Fruit fly (Drosophila melanogaster) whole organism, embryonic: ENCODE measurements around the gene CG11975.

Experiments
- Abd-B ChIP-seq: fragments of 200-800 bp; sonication (Bioruptor generic); optimal IDR thresholded peaks from 2 replicates; lab custom pipeline; 2018; ENCODE audit warnings: missing biosample characterization, mild to moderate bottlenecking, missing genetic modification characterization, moderate library complexity
- Asciz ChIP-seq: fragments of 200-800 bp; sonication (Bioruptor generic); optimal IDR thresholded peaks from 2 replicates; lab custom pipeline; 2017; ENCODE audit warnings: missing biosample characterization, mild to moderate bottlenecking, missing genetic modification characterization, missing genetic modification reagents
- Atf3 ChIP-seq: fragments of 200-800 bp; sonication (Bioruptor generic); optimal IDR thresholded peaks from 3 replicates; lab custom pipeline; 2016; ENCODE audit warnings: missing biosample characterization, missing genetic modification characterization
- Blimp-1 ChIP-seq: fragments of 200-800 bp; sonication (Bioruptor generic); optimal IDR thresholded peaks from 3 replicates; lab custom pipeline; 2018; ENCODE audit warnings: missing biosample characterization, missing genetic modification characterization, mild to moderate bottlenecking, moderate library complexity, missing genetic modification reagents
- CG10366 ChIP-seq: fragments of 200-800 bp; sonication (Bioruptor generic); IDR thresholded peaks from 2 replicates; pipeline ENCODE4 v1.3.6; 2022; ENCODE audit warnings: missing biosample characterization, missing genetic modification characterization
- CG10959 ChIP-seq: fragments of 200-800 bp; sonication (Bioruptor generic); IDR thresholded peaks from 2 replicates; pipeline ENCODE4 v1.3.6; 2022; ENCODE audit warnings: missing biosample characterization, missing genetic modification characterization
- CG1233 ChIP-seq: fragments of 200-800 bp; sonication (Bioruptor generic); optimal IDR thresholded peaks from 4 replicates; lab custom pipeline; 2018; ENCODE audit warnings: missing biosample characterization, mild to moderate bottlenecking, missing genetic modification characterization
- CG13624 ChIP-seq: fragments of 200-800 bp; sonication (Bioruptor generic); optimal IDR thresholded peaks from 2 replicates; lab custom pipeline; 2016; ENCODE audit warnings: missing biosample characterization, missing genetic modification characterization
- CG14441 ChIP-seq: fragments of 200-800 bp; sonication (Bioruptor generic); IDR thresholded peaks from 2 replicates; pipeline ENCODE4 v1.3.6; 2022; ENCODE audit warnings: missing biosample characterization, missing genetic modification characterization
- CG2678 ChIP-seq: fragments of 200-800 bp; sonication (Bioruptor generic); optimal IDR thresholded peaks from 3 replicates; lab custom pipeline; 2019; ENCODE audit warnings: missing biosample characterization, mild to moderate bottlenecking, missing genetic modification characterization, moderate library complexity
- CG33213 ChIP-seq: fragments of 200-800 bp; sonication (Bioruptor generic); optimal IDR thresholded peaks from 3 replicates; lab custom pipeline; 2016; ENCODE audit warnings: missing biosample characterization, missing genetic modification characterization
- CG34422 ChIP-seq: fragments of 200-800 bp; sonication (Bioruptor generic); IDR thresholded peaks from 3 replicates; pipeline ENCODE4 v1.3.6; 2022; ENCODE audit warnings: missing biosample characterization, missing genetic modification characterization
- CG3726 ChIP-seq: fragments of 200-800 bp; sonication (Bioruptor generic); IDR thresholded peaks from 3 replicates; pipeline ENCODE4, ENCODE4 v1.3.6; 2022; ENCODE audit warnings: missing biosample characterization, missing genetic modification characterization
- CG6683 ChIP-seq: fragments of 200-800 bp; sonication (Bioruptor generic); optimal IDR thresholded peaks from 2 replicates; lab custom pipeline; 2017; ENCODE audit warnings: missing biosample characterization, mild to moderate bottlenecking, missing genetic modification characterization, missing genetic modification reagents
- CG7786 ChIP-seq: fragments of 200-800 bp; sonication (Bioruptor generic); optimal IDR thresholded peaks from 2 replicates; lab custom pipeline; 2016; ENCODE audit warnings: missing biosample characterization, missing genetic modification characterization
- CG9215 ChIP-seq: fragments of 200-800 bp; sonication (Bioruptor generic); IDR thresholded peaks from 2 replicates; pipeline ENCODE4 v1.3.6; 2022; ENCODE audit warnings: missing biosample characterization, missing genetic modification characterization
- CoRest ChIP-seq: fragments of 200-800 bp; sonication (Bioruptor generic); optimal IDR thresholded peaks from 3 replicates; lab custom pipeline; 2018; ENCODE audit warnings: missing biosample characterization, mild to moderate bottlenecking, missing genetic modification characterization, moderate library complexity
- Drgx ChIP-seq: fragments of 200-800 bp; sonication (Bioruptor generic); IDR thresholded peaks from 2 replicates; pipeline ENCODE4 v1.3.6; 2022; ENCODE audit warnings: missing biosample characterization, missing genetic modification characterization
- Eip74EF ChIP-seq, 2 experiments: fragments of 200-800 bp in 1 of 2; fragments of >200 bp in 1 of 2; sonication (Bioruptor generic) in 1 of 2; optimal IDR thresholded peaks; 2 replicates each; lab custom pipeline; 2017 to 2019; ENCODE audit warnings: missing biosample characterization in 2 of 2, missing genetic modification characterization in 2 of 2, mild to moderate bottlenecking in 1 of 2, moderate library complexity in 1 of 2
- HLH4C ChIP-seq: fragments of 200-800 bp; sonication (Bioruptor generic); IDR thresholded peaks from 3 replicates; pipeline ENCODE4 v1.3.6; 2022; ENCODE audit warnings: missing biosample characterization, missing genetic modification characterization; ENCODE audit not compliant: partially characterized antibody
- Hr51 ChIP-seq, 2 experiments: fragments of 200-800 bp; sonication (Bioruptor generic); optimal IDR thresholded peaks; 2 replicates in 1 of 2; 3 replicates in 1 of 2; lab custom pipeline; 2016 to 2018; ENCODE audit warnings: missing biosample characterization in 2 of 2, missing genetic modification characterization in 2 of 2, mild to moderate bottlenecking in 1 of 2, moderate library complexity in 1 of 2
- Lim3 ChIP-seq: fragments of 200-800 bp; sonication (Bioruptor generic); IDR thresholded peaks from 2 replicates; pipeline ENCODE4 v1.3.6; 2022; ENCODE audit warnings: missing biosample characterization, missing genetic modification characterization
- aop ChIP-seq: fragments of 200-800 bp; sonication (Bioruptor generic); IDR thresholded peaks from 2 replicates; pipeline ENCODE4 v1.3.6; 2022; ENCODE audit warnings: missing biosample characterization, missing genetic modification characterization
- bab2 ChIP-seq: fragments of 200-800 bp; sonication (Bioruptor generic); optimal IDR thresholded peaks from 2 replicates; lab custom pipeline; 2016; ENCODE audit warnings: missing biosample characterization, missing genetic modification characterization
- cato ChIP-seq: fragments of 200-800 bp; sonication (Bioruptor generic); optimal IDR thresholded peaks from 2 replicates; lab custom pipeline; 2016; ENCODE audit warnings: missing biosample characterization, missing genetic modification characterization, borderline replicate concordance
- dan ChIP-seq: fragments of 200-800 bp; sonication (Bioruptor generic); IDR thresholded peaks from 2 replicates; pipeline ENCODE4 v1.3.6; 2022; ENCODE audit warnings: missing biosample characterization, missing genetic modification characterization
- ems ChIP-seq: fragments of 200-800 bp; sonication (Bioruptor generic); optimal IDR thresholded peaks from 3 replicates; lab custom pipeline; 2016; ENCODE audit warnings: missing biosample characterization, missing genetic modification characterization
- fd96Cb ChIP-seq: fragments of 200-800 bp; sonication (Bioruptor generic); optimal IDR thresholded peaks from 2 replicates; lab custom pipeline; 2018; ENCODE audit warnings: missing biosample characterization, mild to moderate bottlenecking, missing genetic modification characterization, moderate library complexity
- ham ChIP-seq: fragments of 200-800 bp; sonication (Bioruptor generic); IDR thresholded peaks from 2 replicates; pipeline ENCODE4 v1.3.6; 2022; ENCODE audit warnings: missing biosample characterization, missing genetic modification characterization
- jigr1 ChIP-seq: fragments of 200-800 bp; sonication (Bioruptor generic); IDR thresholded peaks from 3 replicates; pipeline ENCODE4 v1.3.6; 2022; ENCODE audit warnings: missing biosample characterization, missing genetic modification characterization
- jing ChIP-seq: fragments of 200-800 bp; sonication (Bioruptor generic); optimal IDR thresholded peaks from 2 replicates; lab custom pipeline; 2018; ENCODE audit warnings: missing biosample characterization, mild to moderate bottlenecking, missing genetic modification characterization
- lbe ChIP-seq: fragments of 200-800 bp; sonication (Bioruptor generic); optimal IDR thresholded peaks from 2 replicates; lab custom pipeline; 2016; ENCODE audit warnings: missing biosample characterization, mild to moderate bottlenecking, missing genetic modification characterization
- nerfin-2 ChIP-seq: fragments of 200-800 bp; sonication (Bioruptor generic); IDR thresholded peaks from 2 replicates; pipeline ENCODE4 v1.3.6; 2022; ENCODE audit warnings: missing biosample characterization, missing genetic modification characterization; ENCODE audit not compliant: partially characterized antibody
- onecut ChIP-seq: fragments of 200-800 bp; sonication (Bioruptor generic); IDR thresholded peaks from 2 replicates; pipeline ENCODE4 v1.3.6; 2022; ENCODE audit warnings: missing biosample characterization, missing genetic modification characterization
- otp ChIP-seq: fragments of 200-800 bp; sonication (Bioruptor generic); IDR thresholded peaks from 3 replicates; pipeline ENCODE4, ENCODE4 v1.3.6; 2022; ENCODE audit warnings: missing biosample characterization, missing genetic modification characterization
- peb ChIP-seq: fragments of 200-800 bp; sonication (Bioruptor generic); IDR thresholded peaks from 2 replicates; pipeline ENCODE4 v1.3.6; 2022; ENCODE audit warnings: missing biosample characterization, missing genetic modification characterization
- pho ChIP-seq: fragments of 200-800 bp; sonication (Bioruptor generic); optimal IDR thresholded peaks from 2 replicates; lab custom pipeline; 2016; ENCODE audit warnings: missing biosample characterization, missing genetic modification characterization
- pum ChIP-seq: fragments of 200-800 bp; sonication (Bioruptor generic); optimal IDR thresholded peaks from 2 replicates; lab custom pipeline; 2016; ENCODE audit warnings: missing biosample characterization, missing genetic modification characterization
- ranshi ChIP-seq: fragments of 200-800 bp; sonication (Bioruptor generic); IDR thresholded peaks from 2 replicates; pipeline ENCODE4 v1.3.6; 2022; ENCODE audit warnings: missing biosample characterization, missing genetic modification characterization
- schlank ChIP-seq: fragments of 200-800 bp; sonication (Bioruptor generic); optimal IDR thresholded peaks from 2 replicates; lab custom pipeline; 2018; ENCODE audit warnings: missing biosample characterization, mild to moderate bottlenecking, missing genetic modification characterization
- sd ChIP-seq: fragments of 200-800 bp; sonication (Bioruptor generic); optimal IDR thresholded peaks from 3 replicates; lab custom pipeline; 2018; ENCODE audit warnings: missing biosample characterization, mild to moderate bottlenecking, missing genetic modification characterization, moderate library complexity
- sna ChIP-seq: fragments of 200-800 bp; sonication (Bioruptor generic); IDR thresholded peaks from 2 replicates; pipeline ENCODE4 v1.3.6; 2022; ENCODE audit warnings: missing biosample characterization, missing genetic modification characterization; ENCODE audit not compliant: partially characterized antibody
- so ChIP-seq: fragments of 200-800 bp; sonication (Bioruptor generic); IDR thresholded peaks from 3 replicates; pipeline ENCODE4 v1.3.6; 2022; ENCODE audit warnings: missing biosample characterization, missing genetic modification characterization
- stwl ChIP-seq: fragments of 200-800 bp; sonication (Bioruptor generic); optimal IDR thresholded peaks from 3 replicates; lab custom pipeline; 2018; ENCODE audit warnings: missing biosample characterization, mild to moderate bottlenecking, missing genetic modification characterization, moderate library complexity
- tgo ChIP-seq: fragments of 200-800 bp; sonication (Bioruptor generic); IDR thresholded peaks from 3 replicates; pipeline ENCODE4 v1.3.6; 2022; ENCODE audit warnings: missing biosample characterization, missing genetic modification characterization
- trh ChIP-seq: fragments of 200-800 bp; sonication (Bioruptor generic); optimal IDR thresholded peaks from 2 replicates; lab custom pipeline; 2016; ENCODE audit warnings: missing biosample characterization, missing genetic modification characterization
- tup ChIP-seq: fragments of 200-800 bp; sonication (Bioruptor generic); optimal IDR thresholded peaks from 2 replicates; lab custom pipeline; 2016; ENCODE audit warnings: missing biosample characterization, mild to moderate bottlenecking, missing genetic modification characterization, moderate library complexity
- vvl ChIP-seq: fragments of 200-800 bp; sonication (Bioruptor generic); IDR thresholded peaks from 2 replicates; pipeline ENCODE4 v1.3.6; 2022; ENCODE audit warnings: missing biosample characterization, missing genetic modification characterization
- zf30C ChIP-seq: fragments of 200-800 bp; sonication (Bioruptor generic); optimal IDR thresholded peaks from 3 replicates; lab custom pipeline; 2018; ENCODE audit warnings: missing biosample characterization, mild to moderate bottlenecking, missing genetic modification characterization

The CG11975 gene

DNA sequence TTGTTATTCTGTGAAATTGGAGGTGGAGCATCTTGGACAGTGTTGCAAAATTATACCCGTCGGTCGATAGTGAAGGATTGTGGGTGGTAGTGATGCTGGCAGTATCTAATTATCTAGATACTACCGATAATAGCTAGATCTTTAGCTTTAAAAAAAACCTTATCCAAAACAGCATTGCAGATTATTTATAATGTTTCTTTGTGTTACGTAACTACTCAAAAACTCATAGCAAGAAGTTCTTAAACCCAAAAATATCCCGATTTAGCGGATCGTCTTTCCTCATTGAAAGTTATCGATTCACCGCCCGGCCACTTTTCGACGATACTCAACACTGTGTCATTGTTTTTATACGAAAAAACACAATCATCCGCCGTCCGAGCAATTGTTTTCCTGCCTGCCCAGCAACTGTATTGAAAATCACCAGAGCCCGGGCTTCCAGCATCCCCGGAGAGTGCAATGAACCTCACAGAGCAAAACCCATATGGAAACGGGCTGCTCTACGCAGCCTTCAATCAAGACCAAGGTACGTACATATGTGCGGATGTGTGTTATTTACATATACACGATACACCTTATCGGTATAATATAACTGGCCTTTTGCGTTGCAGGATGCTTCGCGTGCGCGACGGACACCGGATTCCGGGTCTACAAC lies at the start of gene CG11975 (continued):
- TF ChIP-seq jing (GFP tag; lab: Kevin White, UChicago) = no peak
- TF ChIP-seq trh = peak; percentile 67
- TF ChIP-seq vvl (GFP tag; lab: Robert Waterston, UW) = peak; percentile 61
- peak; percentile 74 for TF ChIP-seq CoRest (tag; lab: Kevin White, UChicago)
- TF ChIP-seq fd96Cb (tag; lab: Kevin White, UChicago) = peak; percentile 53
- peak; percentile 62 for TF ChIP-seq stwl (tag; lab: Kevin White, UChicago)
- no peak for TF ChIP-seq so (GFP tag; lab: Robert Waterston, UW)
- peak; percentile 46 for TF ChIP-seq Atf3 (GFP tag; lab: Kevin White, UChicago)
- no peak for TF ChIP-seq aop (GFP tag; lab: Robert Waterston, UW)
- TF ChIP-seq CG6683 (GFP tag; lab: Kevin White, UChicago) = peak; percentile 60
- peak; percentile 79 for TF ChIP-seq CG9215 (GFP tag; lab: Robert Waterston, UW)
- TF ChIP-seq sna (GFP tag; lab: Robert Waterston, UW) = peak; percentile 60
- no peak for TF ChIP-seq CG2678 (tag; lab: Kevin White, UChicago)
- peak; percentile 86 for TF ChIP-seq tgo (GFP tag; lab: Robert Waterston, UW)
- peak; percentile 55 for TF ChIP-seq cato (GFP tag; lab: Kevin White, UChicago)
- peak; percentile 33 for TF ChIP-seq tup (GFP tag; lab: Kevin White, UChicago)
- 0 out of 2 replicates have a peak, but pooled peaks have one; percentile 21 for TF ChIP-seq peb (GFP tag; lab: Robert Waterston, UW)
- TF ChIP-seq ems = peak; percentile 87
- no peak for TF ChIP-seq Abd-B (GFP tag; lab: Kevin White, UChicago)
- TF ChIP-seq pho (GFP tag; lab: Kevin White, UChicago) = peak; percentile 91
- no peak for TF ChIP-seq CG14441 (GFP tag; lab: Robert Waterston, UW)
- TF ChIP-seq Eip74EF (GFP tag; optimal IDR thresholded peaks at IDR 0.05; lab: Kevin White, UChicago) = no peak
- peak; percentile 37 for TF ChIP-seq schlank (tag; lab: Kevin White, UChicago)
- TF ChIP-seq pum (GFP tag; lab: Kevin White, UChicago) = peak; percentile 81
- peak; percentile 85 for TF ChIP-seq onecut
- peak; percentile 69; the same call in 1 of the 3 replicates for TF ChIP-seq CG34422
- peak; percentile 74 for TF ChIP-seq bab2 (GFP tag; lab: Kevin White, UChicago)
- peak; percentile 68 for TF ChIP-seq HLH4C (GFP tag; lab: Robert Waterston, UW)
- TF ChIP-seq Hr51 (GFP tag; optimal IDR thresholded peaks at IDR 0.05; lab: Kevin White, UChicago) = peak in 1 of 2 experiments; percentile 86
- no peak for TF ChIP-seq Asciz (GFP tag; lab: Kevin White, UChicago)
- no peak for TF ChIP-seq zf30C
- no peak for TF ChIP-seq nerfin-2 (GFP tag; lab: Robert Waterston, UW)
- peak; percentile 70 for TF ChIP-seq lbe (GFP tag; lab: Kevin White, UChicago)
- no peak; the same call in 1 of the 2 replicates for TF ChIP-seq CG10366 (GFP tag; lab: Robert Waterston, UW)
- TF ChIP-seq CG10959 (GFP tag; lab: Robert Waterston, UW) = 0 out of 2 replicates have a peak, but pooled peaks have one; percentile 21
- TF ChIP-seq otp (GFP tag; lab: Robert Waterston, UW) = no peak
- TF ChIP-seq Drgx (GFP tag; lab: Robert Waterston, UW) = no peak; the same call in 1 of the 2 replicates
- TF ChIP-seq Blimp-1 (GFP tag; lab: Kevin White, UChicago) = no peak
- TF ChIP-seq CG7786 (GFP tag; lab: Kevin White, UChicago) = peak; percentile 90
- TF ChIP-seq sd = no peak
- peak; percentile 48 for TF ChIP-seq CG1233 (GFP tag; lab: Kevin White, UChicago)
- TF ChIP-seq CG13624 = peak; percentile 93
- no peak for TF ChIP-seq dan
- TF ChIP-seq CG33213 = peak; percentile 63
- TF ChIP-seq Lim3 (GFP tag; lab: Robert Waterston, UW) = no peak
- no peak for TF ChIP-seq ham
- TF ChIP-seq jigr1 = no peak
- TF ChIP-seq ranshi (GFP tag; lab: Robert Waterston, UW) = 0 out of 2 replicates have a peak, but pooled peaks have one; percentile 53
- no peak for TF ChIP-seq CG3726 (GFP tag; lab: Robert Waterston, UW)
